Worm (Caenorhabditis elegans): ENCODE measurements around the gene H37A05.2.
A peak's percentile ranks its signal among the peaks of the same experiment; 100 is the strongest.

The H37A05.2 gene

DNA sequence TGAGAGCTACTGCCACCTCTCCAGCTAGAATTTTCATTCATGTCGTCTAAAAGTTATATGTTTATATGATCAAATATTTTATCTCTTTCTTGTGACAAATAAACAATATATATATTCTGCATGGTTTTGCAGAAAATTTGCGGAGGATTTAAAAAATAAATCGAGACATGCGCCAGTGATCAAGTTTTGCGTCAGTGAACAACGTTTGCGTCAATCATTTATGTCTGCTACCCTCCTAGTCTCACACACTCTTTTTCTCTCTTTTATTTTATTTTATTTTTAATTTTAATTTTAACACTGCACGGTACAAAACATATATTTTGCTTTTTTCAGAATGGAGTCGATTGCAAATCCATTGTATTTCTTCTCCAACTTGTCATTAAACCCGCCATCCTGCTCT lies 44.5 kb upstream of the H37A05.2 start, which contains the start of the genes tag-65 and ccz-1 (continued):
- TF ChIP-seq unc-62 (GFP tag; optimal IDR thresholded peaks at IDR 0.05) (no peak), ceh-88 (GFP tag; IDR thresholded peaks at IDR 0.05) (peak; percentile 65; the same call in 1 of the 2 replicates), nhr-77 (tag; optimal IDR thresholded peaks at IDR 0.05) (peak; percentile 67), egl-27 (tag; optimal IDR thresholded peaks at IDR 0.05) (no peak), fos-1 (tag; optimal IDR thresholded peaks at IDR 0.05) (peak; percentile 85), unc-30 (tag; optimal IDR thresholded peaks at IDR 0.05) (no peak), C16A3.4 (tag; optimal IDR thresholded peaks at IDR 0.05) (peak; percentile 87), isw-1 (GFP tag; IDR thresholded peaks at IDR 0.05) (peak; percentile 86), aha-1 (tag; optimal IDR thresholded peaks at IDR 0.05) (peak; percentile 61), tlp-1 (tag; optimal IDR thresholded peaks at IDR 0.05) (no peak), pag-3 (tag; optimal IDR thresholded peaks at IDR 0.05; ENCODE audit: borderline replicate concordance, insufficient read depth) (no peak), aly-2 (tag; optimal IDR thresholded peaks at IDR 0.05) (peak; percentile 87), C04F5.9 (tag; optimal IDR thresholded peaks at IDR 0.05) (peak; percentile 32), irx-1 (tag; optimal IDR thresholded peaks at IDR 0.05) (peak; percentile 89), nhr-237 (tag; optimal IDR thresholded peaks at IDR 0.05) (peak; percentile 41), zip-4 (GFP tag; optimal IDR thresholded peaks at IDR 0.05) (peak; percentile 66), mep-1 (tag; optimal IDR thresholded peaks at IDR 0.05) (peak; percentile 99), vab-15 (tag; optimal IDR thresholded peaks at IDR 0.05) (no peak), ztf-11 (tag; optimal IDR thresholded peaks at IDR 0.05) (peak in 1 of 2 experiments; percentile 75), lin-39 (tag; optimal IDR thresholded peaks at IDR 0.05) (peak; percentile 93), dsc-1 (tag; optimal IDR thresholded peaks at IDR 0.05) (peak; percentile 91), jun-1 (tag; optimal IDR thresholded peaks at IDR 0.05) (peak; percentile 80), ceh-82 (tag; optimal IDR thresholded peaks at IDR 0.05) (peak; percentile 87 to 92 (median 88)), nhr-19 (GFP tag; conservative IDR thresholded peaks at IDR 0.05) (peak; percentile 95), C34B4.2 (tag; optimal IDR thresholded peaks at IDR 0.05) (peak; percentile 30), nhr-71 (tag; optimal IDR thresholded peaks at IDR 0.05) (peak; percentile 96), lin-15B (tag; optimal IDR thresholded peaks at IDR 0.05) (peak; percentile 74), lin-35 (GFP tag; optimal IDR thresholded peaks at IDR 0.05) (peak; percentile 87 to 91), F16B12.6 (tag; optimal IDR thresholded peaks at IDR 0.05) (peak; percentile 54), blmp-1 (tag; optimal IDR thresholded peaks at IDR 0.05) (peak; percentile 82), mdl-1 (tag; optimal IDR thresholded peaks at IDR 0.05) (peak in 1 of 2 experiments; percentile 82), ztf-4 (tag; optimal IDR thresholded peaks at IDR 0.05) (peak; percentile 53), nhr-20 (tag; optimal IDR thresholded peaks at IDR 0.05) (peak; percentile 93), grh-1 (GFP tag; IDR thresholded peaks at IDR 0.05) (peak; percentile 88), Y116A8C.19 (tag; optimal IDR thresholded peaks at IDR 0.05; ENCODE audit: borderline replicate concordance) (no peak), nhr-85 (tag) (peak; percentile 96), elt-3 (tag; optimal IDR thresholded peaks at IDR 0.05) (peak in 2 of 6 experiments; percentile 80 to 81), lsy-2 (tag; optimal IDR thresholded peaks at IDR 0.05) (peak; percentile 93 to 94), pax-3 (tag; optimal IDR thresholded peaks at IDR 0.05) (peak; percentile 93), lin-14 (GFP tag; optimal IDR thresholded peaks at IDR 0.05) (peak; percentile 93), unc-130 (tag; optimal IDR thresholded peaks at IDR 0.05) (peak; percentile 71), unc-98 (GFP tag; IDR thresholded peaks at IDR 0.05) (no peak), sox-4 (tag; optimal IDR thresholded peaks at IDR 0.05) (peak; percentile 48), unc-86 (tag; optimal IDR thresholded peaks at IDR 0.05) (peak; percentile 85), mab-9 (GFP tag; IDR thresholded peaks at IDR 0.05) (peak; percentile 58; the same call in 1 of the 2 replicates), xbp-1 (tag; optimal IDR thresholded peaks at IDR 0.05) (peak; percentile 87), mef-2 (tag; optimal IDR thresholded peaks at IDR 0.05) (peak; percentile 37), fkh-10 (GFP tag; optimal IDR thresholded peaks at IDR 0.05) (peak; percentile 21), swsn-7 (tag; optimal IDR thresholded peaks at IDR 0.05) (peak; percentile 94), egl-13 (tag; optimal IDR thresholded peaks at IDR 0.05) (peak; percentile 68), alr-1 (tag; optimal IDR thresholded peaks at IDR 0.05; ENCODE audit: borderline replicate concordance) (no peak), ceh-63 (GFP tag; optimal IDR thresholded peaks at IDR 0.05) (peak; percentile 4), fkh-4 (tag; optimal IDR thresholded peaks at IDR 0.05; ENCODE audit: borderline replicate concordance) (peak; percentile 69)
